Fruit fly (Drosophila melanogaster) whole organism, prepupa: ENCODE data around the gene Tpl94D.

ENCODE experiments used
- CG10631 ChIP-seq: fragments of 200-800 bp; sonication (Bioruptor generic); optimal IDR thresholded peaks from 2 replicates; lab custom pipeline; 2016; ENCODE audit warnings: missing biosample characterization, missing genetic modification characterization
- CG10669 ChIP-seq: fragments of 200-800 bp; sonication (Bioruptor generic); optimal IDR thresholded peaks from 3 replicates; lab custom pipeline; 2018; ENCODE audit warnings: missing biosample characterization, mild to moderate bottlenecking, missing genetic modification characterization, moderate library complexity
- CG11902 ChIP-seq: fragments of 200-800 bp; sonication (Bioruptor generic); optimal IDR thresholded peaks from 3 replicates; lab custom pipeline; 2016; ENCODE audit warnings: missing biosample characterization, missing genetic modification characterization
- CG1621 ChIP-seq: fragments of 200-800 bp; sonication (Bioruptor generic); optimal IDR thresholded peaks from 3 replicates; lab custom pipeline; 2018; ENCODE audit warnings: missing biosample characterization, mild to moderate bottlenecking, missing genetic modification characterization
- CG32006 ChIP-seq: fragments of 200-800 bp; sonication (Bioruptor generic); optimal IDR thresholded peaks from 3 replicates; lab custom pipeline; 2017; ENCODE audit warnings: missing biosample characterization, mild to moderate bottlenecking, missing genetic modification characterization
- CG6854 ChIP-seq: fragments of 200-800 bp; sonication (Bioruptor generic); optimal IDR thresholded peaks from 2 replicates; lab custom pipeline; 2017; ENCODE audit warnings: missing biosample characterization, mild to moderate bottlenecking, missing genetic modification characterization
- CG8632 ChIP-seq: fragments of 200-800 bp; sonication (Bioruptor generic); optimal IDR thresholded peaks from 3 replicates; lab custom pipeline; 2016; ENCODE audit warnings: missing biosample characterization, missing genetic modification characterization
- Eip93F ChIP-seq: fragments of 200-800 bp; sonication (Bioruptor generic); optimal IDR thresholded peaks from 2 replicates; lab custom pipeline; 2016; ENCODE audit warnings: missing biosample characterization, mild to moderate bottlenecking, missing genetic modification characterization
- dsx ChIP-seq: fragments of 200-800 bp; optimal IDR thresholded peaks from 3 replicates; lab custom pipeline; 2019; ENCODE audit warnings: missing biosample characterization, mild to moderate bottlenecking, missing genetic modification characterization, moderate library complexity; ENCODE audit not compliant: poor library complexity, severe bottlenecking
- esn ChIP-seq: fragments of 200-800 bp; sonication (Bioruptor generic); optimal IDR thresholded peaks from 2 replicates; lab custom pipeline; 2016; ENCODE audit warnings: missing biosample characterization, mild to moderate bottlenecking, missing genetic modification characterization, moderate library complexity
- fd59A ChIP-seq: fragments of 200-800 bp; sonication (Bioruptor generic); optimal IDR thresholded peaks from 2 replicates; lab custom pipeline; 2017; ENCODE audit warnings: missing biosample characterization, mild to moderate bottlenecking, missing genetic modification characterization, missing genetic modification reagents
- salr ChIP-seq, 2 experiments: fragments of 200-800 bp; sonication (Bioruptor generic); optimal IDR thresholded peaks; 3 replicates each; lab custom pipeline; 2016 to 2018; ENCODE audit warnings: missing biosample characterization in 2 of 2, missing genetic modification characterization in 2 of 2, mild to moderate bottlenecking in 1 of 2

dm6 chr3R:22988995-22989394, 22.9 kb downstream of the Tpl94D start, which contains the start of gene Or94b:
- TF ChIP-seq salr (GFP tag; optimal IDR thresholded peaks at IDR 0.05; lab: Kevin White, UChicago) (no peak), CG1621 (tag; lab: Kevin White, UChicago) (no peak), CG6854 (GFP tag; lab: Kevin White, UChicago) (no peak), dsx (no peak), CG10669 (GFP tag; lab: Kevin White, UChicago) (no peak), fd59A (GFP tag; lab: Kevin White, UChicago) (no peak), Eip93F (GFP tag; lab: Kevin White, UChicago) (no peak), CG10631 (no peak), esn (GFP tag; lab: Kevin White, UChicago) (no peak), CG8632 (no peak), CG32006 (no peak), CG11902 (GFP tag; lab: Kevin White, UChicago) (no peak)
